Worm (Caenorhabditis elegans) whole organism, L4/young adult: Measurements from ENCODE around the gene T23F11.2.

Experiments used
- W03F9.2 ChIP-seq: fragments of 150-350 bp; optimal IDR thresholded peaks from 2 replicates; lab custom pipeline; 2014; ENCODE audit warnings: missing biosample characterization, missing genetic modification characterization
- him-1 ChIP-seq: sonication (generic microtip); optimal IDR thresholded peaks from 2 replicates; lab custom pipeline; 2016; ENCODE audit warnings: missing genotype, missing genetic modification reagents, missing genetic modification characterization, missing compliant biosample characterization

- no peak for TF ChIP-seq him-1
- TF ChIP-seq W03F9.2 (tag; lab: Kevin White, UChicago), result no peak
Observed at ce11 chrIII:4679963-4680484, 24.7 kb upstream of the T23F11.2 start, which contains the start of gene srg-11.
